Fruit fly (Drosophila melanogaster) whole organism, prepupa: Measurements from ENCODE around the gene CG43090.

Source experiments
- Blimp-1 ChIP-seq: fragments of 200-800 bp; sonication (Bioruptor generic); optimal IDR thresholded peaks from 3 replicates; lab custom pipeline; 2017; ENCODE audit warnings: missing biosample characterization, missing genetic modification characterization, mild to moderate bottlenecking, moderate library complexity, missing genetic modification reagents
- CG10631 ChIP-seq: fragments of 200-800 bp; sonication (Bioruptor generic); optimal IDR thresholded peaks from 2 replicates; lab custom pipeline; 2016; ENCODE audit warnings: missing biosample characterization, missing genetic modification characterization
- CG10669 ChIP-seq: fragments of 200-800 bp; sonication (Bioruptor generic); optimal IDR thresholded peaks from 3 replicates; lab custom pipeline; 2018; ENCODE audit warnings: missing biosample characterization, mild to moderate bottlenecking, missing genetic modification characterization, moderate library complexity
- CG11294 ChIP-seq: fragments of 200-800 bp; sonication (Bioruptor generic); IDR thresholded peaks from 2 replicates; pipeline ENCODE4 v1.3.6; 2022; ENCODE audit warnings: missing biosample characterization, missing genetic modification characterization
- CG11762 ChIP-seq: fragments of 200-800 bp; sonication (Bioruptor generic); optimal IDR thresholded peaks from 3 replicates; lab custom pipeline; 2016; ENCODE audit warnings: missing biosample characterization, missing genetic modification characterization; ENCODE audit not compliant: insufficient read depth
- CG11902 ChIP-seq: fragments of 200-800 bp; sonication (Bioruptor generic); optimal IDR thresholded peaks from 3 replicates; lab custom pipeline; 2016; ENCODE audit warnings: missing biosample characterization, missing genetic modification characterization
- CG15336 ChIP-seq: fragments of 200-800 bp; sonication (Bioruptor generic); IDR thresholded peaks from 2 replicates; pipeline ENCODE4 v1.3.6; 2022; ENCODE audit warnings: missing biosample characterization, missing genetic modification characterization
- CG1621 ChIP-seq: fragments of 200-800 bp; sonication (Bioruptor generic); optimal IDR thresholded peaks from 3 replicates; lab custom pipeline; 2018; ENCODE audit warnings: missing biosample characterization, mild to moderate bottlenecking, missing genetic modification characterization
- CG16779 ChIP-seq: fragments of 200-800 bp; sonication (Bioruptor generic); optimal IDR thresholded peaks from 3 replicates; lab custom pipeline; 2017; ENCODE audit warnings: missing biosample characterization, mild to moderate bottlenecking, missing genetic modification characterization
- CG3032 ChIP-seq: fragments of 200-800 bp; optimal IDR thresholded peaks from 2 replicates; lab custom pipeline; 2019; ENCODE audit warnings: missing biosample characterization, mild to moderate bottlenecking, missing genetic modification characterization, moderate library complexity
- CG31627 ChIP-seq: fragments of 200-800 bp; sonication (Bioruptor generic); optimal IDR thresholded peaks from 3 replicates; lab custom pipeline; 2016; ENCODE audit warnings: missing biosample characterization, missing genetic modification characterization
- CG32006 ChIP-seq: fragments of 200-800 bp; sonication (Bioruptor generic); optimal IDR thresholded peaks from 3 replicates; lab custom pipeline; 2017; ENCODE audit warnings: missing biosample characterization, mild to moderate bottlenecking, missing genetic modification characterization
- CG34406 ChIP-seq: fragments of 200-800 bp; sonication (Bioruptor generic); optimal IDR thresholded peaks from 3 replicates; lab custom pipeline; 2016; ENCODE audit warnings: missing biosample characterization, missing genetic modification characterization
- CG3919 ChIP-seq: fragments of 200-800 bp; sonication (Bioruptor generic); optimal IDR thresholded peaks from 3 replicates; lab custom pipeline; 2016; ENCODE audit warnings: missing biosample characterization, missing genetic modification characterization
- CG4318 ChIP-seq: fragments of 200-800 bp; sonication (Bioruptor generic); optimal IDR thresholded peaks from 3 replicates; lab custom pipeline; 2017; ENCODE audit warnings: missing biosample characterization, mild to moderate bottlenecking, missing genetic modification characterization
- CG6163 ChIP-seq: fragments of 200-800 bp; sonication (Bioruptor generic); IDR thresholded peaks from 3 replicates; pipeline ENCODE4 v1.3.6; 2022; ENCODE audit warnings: missing biosample characterization, missing genetic modification characterization
- CG6792 ChIP-seq: fragments of 200-800 bp; sonication (Bioruptor generic); optimal IDR thresholded peaks from 3 replicates; lab custom pipeline; 2016; ENCODE audit warnings: missing biosample characterization, missing genetic modification characterization
- CG6808 ChIP-seq: fragments of 200-800 bp; sonication (Bioruptor generic); optimal IDR thresholded peaks from 3 replicates; lab custom pipeline; 2017; ENCODE audit warnings: missing biosample characterization, missing genetic modification characterization, mild to moderate bottlenecking, moderate library complexity, missing genetic modification reagents
- CG6854 ChIP-seq: fragments of 200-800 bp; sonication (Bioruptor generic); optimal IDR thresholded peaks from 2 replicates; lab custom pipeline; 2017; ENCODE audit warnings: missing biosample characterization, mild to moderate bottlenecking, missing genetic modification characterization
- CG7368 ChIP-seq: fragments of 200-800 bp; sonication (Bioruptor generic); optimal IDR thresholded peaks from 3 replicates; lab custom pipeline; 2016; ENCODE audit warnings: missing biosample characterization, missing genetic modification characterization
- CG8119 ChIP-seq: fragments of 200-800 bp; sonication (Bioruptor generic); IDR thresholded peaks from 3 replicates; pipeline ENCODE4 v1.3.6; 2022; ENCODE audit warnings: missing biosample characterization, missing genetic modification characterization
- CG8319 ChIP-seq: fragments of 200-800 bp; sonication (Bioruptor generic); optimal IDR thresholded peaks from 3 replicates; lab custom pipeline; 2016; ENCODE audit warnings: missing biosample characterization, missing genetic modification characterization
- CG8632 ChIP-seq: fragments of 200-800 bp; sonication (Bioruptor generic); optimal IDR thresholded peaks from 3 replicates; lab custom pipeline; 2016; ENCODE audit warnings: missing biosample characterization, missing genetic modification characterization
- CG9139 ChIP-seq: fragments of 200-800 bp; sonication (Bioruptor generic); optimal IDR thresholded peaks from 3 replicates; lab custom pipeline; 2017; ENCODE audit warnings: missing biosample characterization, mild to moderate bottlenecking, missing genetic modification characterization
- Eip78C ChIP-seq: fragments of 200-800 bp; sonication (Bioruptor generic); peaks from one replicate; lab custom pipeline; 2016; ENCODE audit warnings: missing biosample characterization, missing genetic modification characterization
- Eip93F ChIP-seq: fragments of 200-800 bp; sonication (Bioruptor generic); optimal IDR thresholded peaks from 2 replicates; lab custom pipeline; 2016; ENCODE audit warnings: missing biosample characterization, mild to moderate bottlenecking, missing genetic modification characterization
- Ets21C ChIP-seq: fragments of 200-800 bp; sonication (Bioruptor generic); optimal IDR thresholded peaks from 3 replicates; lab custom pipeline; 2016; ENCODE audit warnings: missing biosample characterization, missing genetic modification characterization
- Ets96B ChIP-seq: fragments of 200-800 bp; optimal IDR thresholded peaks from 2 replicates; lab custom pipeline; 2019; ENCODE audit warnings: missing biosample characterization, mild to moderate bottlenecking, missing genetic modification characterization, moderate library complexity
- Gug ChIP-seq: fragments of 200-800 bp; sonication (Bioruptor generic); IDR thresholded peaks from 2 replicates; pipeline ENCODE4 v1.3.6; 2022; ENCODE audit warnings: missing biosample characterization, missing genetic modification characterization
- Hr38 ChIP-seq: sonication (Bioruptor generic); optimal IDR thresholded peaks from 2 replicates; lab custom pipeline; 2016; ENCODE audit warnings: missing biosample characterization, missing genetic modification characterization
- Hr39 ChIP-seq: fragments of 200-800 bp; sonication (Bioruptor generic); optimal IDR thresholded peaks from 2 replicates; lab custom pipeline; 2016; ENCODE audit warnings: missing biosample characterization, missing genetic modification characterization
- Hr4 ChIP-seq: fragments of 200-800 bp; sonication (Bioruptor generic); optimal IDR thresholded peaks from 3 replicates; lab custom pipeline; 2016; ENCODE audit warnings: missing biosample characterization, missing genetic modification characterization
- Lpt ChIP-seq: fragments of 200-800 bp; sonication (Bioruptor generic); optimal IDR thresholded peaks from 3 replicates; lab custom pipeline; 2016; ENCODE audit warnings: missing biosample characterization, missing genetic modification characterization
- Met ChIP-seq: fragments of 200-800 bp; sonication (Bioruptor generic); optimal IDR thresholded peaks from 3 replicates; lab custom pipeline; 2016; ENCODE audit warnings: missing biosample characterization, missing genetic modification characterization
- OdsH ChIP-seq: fragments of 200-800 bp; sonication (Bioruptor generic); optimal IDR thresholded peaks from 3 replicates; lab custom pipeline; 2016; ENCODE audit warnings: missing biosample characterization, missing genetic modification characterization
- Smox ChIP-seq: fragments of 200-800 bp; sonication (Bioruptor generic); optimal IDR thresholded peaks from 3 replicates; lab custom pipeline; 2016; ENCODE audit warnings: missing biosample characterization, missing genetic modification characterization
- Sox102F ChIP-seq: fragments of 200-800 bp; sonication (Bioruptor generic); optimal IDR thresholded peaks from 2 replicates; lab custom pipeline; 2016; ENCODE audit warnings: missing biosample characterization, mild to moderate bottlenecking, missing genetic modification characterization
- Sox14 ChIP-seq: fragments of 200-800 bp; sonication (Bioruptor generic); optimal IDR thresholded peaks from 3 replicates; lab custom pipeline; 2016; ENCODE audit warnings: missing biosample characterization, missing genetic modification characterization
- achi ChIP-seq: fragments of 200-800 bp; sonication (Bioruptor generic); optimal IDR thresholded peaks from 3 replicates; lab custom pipeline; 2016; ENCODE audit warnings: missing biosample characterization, missing genetic modification characterization
- acj6 ChIP-seq: fragments of 200-800 bp; sonication (Bioruptor generic); optimal IDR thresholded peaks from 3 replicates; lab custom pipeline; 2016; ENCODE audit warnings: missing biosample characterization, missing genetic modification characterization
- cyc ChIP-seq: fragments of 200-800 bp; sonication (Bioruptor generic); optimal IDR thresholded peaks from 3 replicates; lab custom pipeline; 2016; ENCODE audit warnings: missing biosample characterization, missing genetic modification characterization
- dac ChIP-seq: fragments of 200-800 bp; sonication (Bioruptor generic); optimal IDR thresholded peaks from 2 replicates; lab custom pipeline; 2017; ENCODE audit warnings: missing biosample characterization, mild to moderate bottlenecking, missing genetic modification characterization
- dsx ChIP-seq: fragments of 200-800 bp; optimal IDR thresholded peaks from 3 replicates; lab custom pipeline; 2019; ENCODE audit warnings: missing biosample characterization, mild to moderate bottlenecking, missing genetic modification characterization, moderate library complexity; ENCODE audit not compliant: poor library complexity, severe bottlenecking
- eg ChIP-seq: fragments of 200-800 bp; sonication (Bioruptor generic); IDR thresholded peaks from 3 replicates; pipeline ENCODE4 v1.3.6; 2022; ENCODE audit warnings: missing biosample characterization, missing genetic modification characterization
- esn ChIP-seq: fragments of 200-800 bp; sonication (Bioruptor generic); optimal IDR thresholded peaks from 2 replicates; lab custom pipeline; 2016; ENCODE audit warnings: missing biosample characterization, mild to moderate bottlenecking, missing genetic modification characterization, moderate library complexity
- fd59A ChIP-seq: fragments of 200-800 bp; sonication (Bioruptor generic); optimal IDR thresholded peaks from 2 replicates; lab custom pipeline; 2017; ENCODE audit warnings: missing biosample characterization, mild to moderate bottlenecking, missing genetic modification characterization, missing genetic modification reagents
- lz ChIP-seq: fragments of 200-800 bp; sonication (Bioruptor generic); optimal IDR thresholded peaks from 3 replicates; lab custom pipeline; 2016; ENCODE audit warnings: missing biosample characterization, missing genetic modification characterization
- net ChIP-seq: fragments of 200-800 bp; sonication (Bioruptor generic); optimal IDR thresholded peaks from 3 replicates; lab custom pipeline; 2016; ENCODE audit warnings: missing biosample characterization, missing genetic modification characterization
- pdm3 ChIP-seq: fragments of 200-800 bp; sonication (Bioruptor generic); optimal IDR thresholded peaks from 3 replicates; lab custom pipeline; 2016; ENCODE audit warnings: missing biosample characterization, missing genetic modification characterization
- spab ChIP-seq: fragments of 200-800 bp; sonication (Bioruptor generic); optimal IDR thresholded peaks from 2 replicates; lab custom pipeline; 2017; ENCODE audit warnings: missing biosample characterization, mild to moderate bottlenecking, missing genetic modification characterization, missing genetic modification reagents
- svp ChIP-seq: fragments of 200-800 bp; sonication (Bioruptor generic); peaks from one replicate; lab custom pipeline; 2016; ENCODE audit warnings: missing biosample characterization, missing genetic modification characterization
- vri ChIP-seq: fragments of 200-800 bp; sonication (Bioruptor generic); optimal IDR thresholded peaks from 3 replicates; lab custom pipeline; 2016; ENCODE audit warnings: missing biosample characterization, mild to moderate bottlenecking, missing genetic modification characterization

The CG43090 gene

DNA sequence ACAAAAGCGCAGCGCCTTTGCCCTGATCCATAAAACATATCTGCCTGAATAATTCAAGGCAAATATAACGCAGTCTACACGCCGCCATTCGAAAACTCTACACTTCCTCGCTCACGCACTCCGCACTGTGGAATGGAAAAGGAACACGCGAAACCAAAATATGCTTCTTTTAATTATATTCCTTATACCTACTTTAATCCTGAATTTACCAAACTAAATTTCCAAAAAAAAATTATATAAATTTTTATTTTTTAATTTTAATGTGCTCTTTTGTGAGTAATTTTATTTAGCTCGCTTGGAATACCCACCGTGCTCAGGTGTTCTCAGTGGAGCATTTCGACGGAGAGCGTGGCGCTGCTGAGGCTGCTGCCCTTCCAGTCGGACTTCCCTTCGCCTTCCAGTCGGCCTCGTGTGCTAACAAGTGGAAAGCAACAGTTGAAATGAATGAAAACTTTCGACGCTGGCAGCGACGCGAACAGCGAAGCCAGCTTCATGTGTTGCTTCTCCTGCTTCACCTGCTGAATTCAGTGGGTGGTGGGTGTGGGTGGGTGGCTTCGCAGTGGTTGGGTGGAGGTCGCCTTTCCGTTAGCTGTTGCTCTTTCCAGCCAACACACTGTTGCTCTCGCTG, 6.4 kb downstream of the CG43090 start:
- TF ChIP-seq Smox, result peak; percentile 49
- peak; percentile 61 for TF ChIP-seq Met (GFP tag; lab: Kevin White, UChicago)
- peak; percentile 57 for TF ChIP-seq Hr4
- TF ChIP-seq dsx (GFP tag; lab: Kevin White, UChicago), result peak; percentile 49
- peak; percentile 43 for TF ChIP-seq cyc
- TF ChIP-seq Blimp-1 (GFP tag; lab: Kevin White, UChicago), result no peak
- peak; percentile 82 for TF ChIP-seq CG15336
- peak; percentile 72 for TF ChIP-seq CG10631 (GFP tag; lab: Kevin White, UChicago)
- TF ChIP-seq CG31627, result peak; percentile 19
- peak; percentile 44 for TF ChIP-seq Sox102F
- TF ChIP-seq dac (GFP tag; lab: Kevin White, UChicago), result peak; percentile 58
- peak; percentile 68 for TF ChIP-seq CG10669 (GFP tag; lab: Kevin White, UChicago)
- peak; percentile 63 for TF ChIP-seq CG4318 (GFP tag; lab: Kevin White, UChicago)
- TF ChIP-seq Ets21C (GFP tag; lab: Kevin White, UChicago), result no peak
- TF ChIP-seq CG8319 (GFP tag; lab: Kevin White, UChicago), result peak; percentile 27
- peak; percentile 81 for TF ChIP-seq CG8119 (GFP tag; lab: Robert Waterston, UW)
- TF ChIP-seq CG11902 (GFP tag; lab: Kevin White, UChicago), result peak; percentile 15
- TF ChIP-seq vri (GFP tag; lab: Kevin White, UChicago), result peak; percentile 11
- peak; percentile 71 for TF ChIP-seq Ets96B
- TF ChIP-seq fd59A (GFP tag; lab: Kevin White, UChicago), result peak; percentile 48
- TF ChIP-seq Lpt (GFP tag; lab: Kevin White, UChicago), result peak; percentile 35
- peak; percentile 66 for TF ChIP-seq pdm3
- peak; percentile 38 for TF ChIP-seq CG7368 (GFP tag; lab: Kevin White, UChicago)
- TF ChIP-seq CG16779 (tag; lab: Kevin White, UChicago), result peak; percentile 71
- TF ChIP-seq CG1621 (tag; lab: Kevin White, UChicago), result peak; percentile 18
- peak; percentile 69 for TF ChIP-seq CG34406 (GFP tag; lab: Kevin White, UChicago)
- TF ChIP-seq Hr39 (GFP tag; lab: Kevin White, UChicago), result no peak
- TF ChIP-seq CG6854 (GFP tag; lab: Kevin White, UChicago), result no peak
- TF ChIP-seq Sox14 (GFP tag; lab: Kevin White, UChicago), result peak; percentile 49
- TF ChIP-seq acj6 (GFP tag; lab: Kevin White, UChicago), result peak; percentile 70
- peak; percentile 69 for TF ChIP-seq esn
- TF ChIP-seq net, result peak; percentile 55
- TF ChIP-seq eg, result peak; percentile 89
- no peak for TF ChIP-seq Eip93F (GFP tag; lab: Kevin White, UChicago)
- TF ChIP-seq lz (GFP tag; lab: Kevin White, UChicago), result peak; percentile 46
- peak; percentile 28 for TF ChIP-seq CG6808 (GFP tag; lab: Kevin White, UChicago)
- peak; percentile 51 for TF ChIP-seq CG9139 (GFP tag; lab: Kevin White, UChicago)
- TF ChIP-seq CG6163 (GFP tag; lab: Robert Waterston, UW), result peak; percentile 89
- TF ChIP-seq CG11294 (GFP tag; lab: Robert Waterston, UW), result peak; percentile 69
- peak; percentile 72 for TF ChIP-seq CG3032
- TF ChIP-seq CG3919 (GFP tag; lab: Kevin White, UChicago), result peak; percentile 65
- peak; percentile 65 for TF ChIP-seq svp (GFP tag; lab: Kevin White, UChicago)
- TF ChIP-seq CG32006 (GFP tag; lab: Kevin White, UChicago), result peak; percentile 79
- peak; percentile 50 for TF ChIP-seq spab
- peak; percentile 81 for TF ChIP-seq Gug (GFP tag; lab: Robert Waterston, UW)
- TF ChIP-seq Eip78C (GFP tag; lab: Kevin White, UChicago), result peak; percentile 90
- TF ChIP-seq Hr38 (GFP tag; lab: Kevin White, UChicago), result no peak
- TF ChIP-seq CG11762 (GFP tag; lab: Kevin White, UChicago), result peak; percentile 7
- TF ChIP-seq CG8632 (GFP tag; lab: Kevin White, UChicago), result peak; percentile 63
- TF ChIP-seq OdsH (GFP tag; lab: Kevin White, UChicago), result peak; percentile 75
- TF ChIP-seq CG6792 (GFP tag; lab: Kevin White, UChicago), result peak; percentile 52
- peak; percentile 72 for TF ChIP-seq achi (GFP tag; lab: Kevin White, UChicago)
